Worm (Caenorhabditis elegans) whole organism, mixed stage, embryonic: Measurements from ENCODE around the gene zipt-2.1.

Source experiments
- M03D4.4 ChIP-seq: sonication (generic microtip); optimal IDR thresholded peaks from 2 replicates; lab custom pipeline; 2017; ENCODE audit warnings: mild to moderate bottlenecking, missing genetic modification characterization, missing compliant biosample characterization
- ceh-83 ChIP-seq: fragments of 200-800 bp; sonication (Bioruptor generic); optimal IDR thresholded peaks from 2 replicates; lab custom pipeline; 2018; ENCODE audit warnings: mild to moderate bottlenecking, missing genetic modification characterization, missing compliant biosample characterization
- ces-1 ChIP-seq: fragments of 150-350 bp; optimal IDR thresholded peaks from 2 replicates; lab custom pipeline; 2014; ENCODE audit warnings: missing biosample characterization, missing genetic modification reagents, missing genetic modification characterization
- elt-3 ChIP-seq: fragments of 150-350 bp; optimal IDR thresholded peaks from 2 replicates; lab custom pipeline; 2014; ENCODE audit warnings: missing biosample characterization, missing genetic modification characterization
- ham-2 ChIP-seq: fragments of 200-800 bp; sonication (Bioruptor generic); optimal IDR thresholded peaks from 2 replicates; lab custom pipeline; 2018; ENCODE audit warnings: mild to moderate bottlenecking, missing genetic modification characterization, missing compliant biosample characterization
- lin-13 ChIP-seq: fragments of 150-350 bp; optimal IDR thresholded peaks from 2 replicates; lab custom pipeline; 2014; ENCODE audit warnings: missing biosample characterization, missing genetic modification characterization
- nhr-12 ChIP-seq: fragments of 150-350 bp; optimal IDR thresholded peaks from 2 replicates; lab custom pipeline; 2014; ENCODE audit warnings: missing biosample characterization, missing genetic modification characterization
- nhr-237 ChIP-seq: fragments of 150-350 bp; optimal IDR thresholded peaks from 2 replicates; lab custom pipeline; 2014; ENCODE audit warnings: missing biosample characterization, missing genetic modification characterization
- nhr-28 ChIP-seq: fragments of 150-350 bp; optimal IDR thresholded peaks from 2 replicates; lab custom pipeline; 2014; ENCODE audit warnings: missing biosample characterization, missing genetic modification characterization
- snpc-4 ChIP-seq: fragments of 150-350 bp; optimal IDR thresholded peaks from 2 replicates; lab custom pipeline; 2014; ENCODE audit warnings: missing biosample characterization, missing genetic modification characterization
- tbx-8 ChIP-seq: fragments of 200-800 bp; sonication (Bioruptor generic); optimal IDR thresholded peaks from 2 replicates; lab custom pipeline; 2018; ENCODE audit warnings: mild to moderate bottlenecking, missing genetic modification characterization, moderate library complexity, missing compliant biosample characterization
- unc-39 ChIP-seq: fragments of 150-350 bp; optimal IDR thresholded peaks from 2 replicates; lab custom pipeline; 2014; ENCODE audit warnings: missing biosample characterization, missing genetic modification characterization
- unc-62 ChIP-seq: fragments of 150-350 bp; optimal IDR thresholded peaks from 2 replicates; lab custom pipeline; 2014; ENCODE audit warnings: missing biosample characterization, missing genetic modification reagents, missing genetic modification characterization
- ztf-11 ChIP-seq: fragments of 150-350 bp; optimal IDR thresholded peaks from 2 replicates; lab custom pipeline; 2014; ENCODE audit warnings: missing biosample characterization, missing genetic modification characterization

ce11 chrIV:10851833-10852232 lies 52.4 kb downstream of the zipt-2.1 start, which contains the start of gene T11G6.4:
- TF ChIP-seq lin-13 (tag; lab: Kevin White, UChicago) (no peak), ztf-11 (no peak), ces-1 (no peak), ceh-83 (no peak), nhr-12 (tag; lab: Kevin White, UChicago) (no peak), ham-2 (GFP tag; lab: Kevin White, UChicago) (no peak), nhr-237 (tag; lab: Kevin White, UChicago) (no peak), unc-62 (no peak), unc-39 (tag; lab: Kevin White, UChicago) (no peak), M03D4.4 (tag; lab: Kevin White, UChicago) (no peak), nhr-28 (tag; lab: Kevin White, UChicago) (no peak), snpc-4 (tag; lab: Kevin White, UChicago) (no peak), tbx-8 (GFP tag; lab: Kevin White, UChicago) (no peak), elt-3 (tag; lab: Kevin White, UChicago) (no peak)
